Worm (Caenorhabditis elegans) whole organism, late embryonic: ENCODE data around the gene arv-1.

Experiments
- C08G9.2 ChIP-seq: sonication (generic microtip); optimal IDR thresholded peaks from 2 replicates; lab custom pipeline; 2016; ENCODE audit warnings: mild to moderate bottlenecking, missing genetic modification characterization, moderate library complexity, missing compliant biosample characterization
- F13H6.1 ChIP-seq: sonication (generic microtip); optimal IDR thresholded peaks from 2 replicates; lab custom pipeline; 2016; ENCODE audit warnings: missing genetic modification characterization, missing compliant biosample characterization
- K09A11.1 ChIP-seq: sonication (generic microtip); optimal IDR thresholded peaks from 2 replicates; lab custom pipeline; 2017; ENCODE audit warnings: antibody characterized with exemption, mild to moderate bottlenecking, missing genetic modification characterization, missing compliant biosample characterization; ENCODE audit not compliant: insufficient read depth
- T23F11.4 ChIP-seq: fragments of 200-800 bp; sonication (Bioruptor generic); optimal IDR thresholded peaks from 2 replicates; lab custom pipeline; 2018; ENCODE audit warnings: mild to moderate bottlenecking, missing genetic modification characterization, missing compliant biosample characterization
- Y22D7AL.16 ChIP-seq: sonication (generic microtip); optimal IDR thresholded peaks from 2 replicates; lab custom pipeline; 2016; ENCODE audit warnings: missing genetic modification characterization, missing compliant biosample characterization
- ahr-1 ChIP-seq: sonication (generic microtip); optimal IDR thresholded peaks from 2 replicates; lab custom pipeline; 2016; ENCODE audit warnings: missing genetic modification characterization, missing compliant biosample characterization
- ceh-14 ChIP-seq: sonication (generic microtip); optimal IDR thresholded peaks from 2 replicates; lab custom pipeline; 2016; ENCODE audit warnings: missing genotype, missing genetic modification characterization, missing compliant biosample characterization
- ceh-18 ChIP-seq: sonication (generic microtip); optimal IDR thresholded peaks from 2 replicates; lab custom pipeline; 2016; ENCODE audit warnings: missing genetic modification characterization, missing compliant biosample characterization
- ceh-19 ChIP-seq: fragments of 200-800 bp; sonication (Bioruptor generic); optimal IDR thresholded peaks from 2 replicates; lab custom pipeline; 2018; ENCODE audit warnings: mild to moderate bottlenecking, missing genetic modification characterization, missing compliant biosample characterization
- ceh-2 ChIP-seq: sonication (generic microtip); optimal IDR thresholded peaks from 2 replicates; lab custom pipeline; 2016; ENCODE audit warnings: missing genotype, missing genetic modification characterization, missing compliant biosample characterization
- ceh-24 ChIP-seq: sonication (generic microtip); optimal IDR thresholded peaks from 2 replicates; lab custom pipeline; 2016; ENCODE audit warnings: mild to moderate bottlenecking, missing genetic modification characterization, missing compliant biosample characterization
- ceh-30 ChIP-seq: fragments of 150-350 bp; optimal IDR thresholded peaks from 2 replicates; lab custom pipeline; 2014; ENCODE audit warnings: missing biosample characterization, missing genetic modification characterization
- ceh-31 ChIP-seq: sonication (generic microtip); optimal IDR thresholded peaks from 2 replicates; lab custom pipeline; 2016; ENCODE audit warnings: missing genetic modification characterization, missing compliant biosample characterization
- ceh-6 ChIP-seq: fragments of 200-800 bp; sonication (Bioruptor generic); optimal IDR thresholded peaks from 2 replicates; lab custom pipeline; 2018; ENCODE audit warnings: mild to moderate bottlenecking, missing genetic modification characterization, missing compliant biosample characterization
- ceh-9 ChIP-seq: sonication (generic microtip); optimal IDR thresholded peaks from 2 replicates; lab custom pipeline; 2016; ENCODE audit warnings: mild to moderate bottlenecking, missing genetic modification characterization, inconsistent platforms, missing compliant biosample characterization
- che-1 ChIP-seq: sonication (generic microtip); optimal IDR thresholded peaks from 2 replicates; lab custom pipeline; 2016; ENCODE audit warnings: mild to moderate bottlenecking, missing genetic modification characterization, missing compliant biosample characterization
- dmd-4 ChIP-seq: sonication (generic microtip); optimal IDR thresholded peaks from 2 replicates; lab custom pipeline; 2016; ENCODE audit warnings: borderline replicate concordance, missing genetic modification characterization, missing compliant biosample characterization
- dve-1 ChIP-seq: sonication (generic microtip); optimal IDR thresholded peaks from 2 replicates; lab custom pipeline; 2017; ENCODE audit warnings: antibody characterized with exemption, mild to moderate bottlenecking, missing genetic modification characterization, missing compliant biosample characterization
- ets-4 ChIP-seq: sonication (generic microtip); optimal IDR thresholded peaks from 2 replicates; lab custom pipeline; 2016; ENCODE audit warnings: missing genetic modification characterization, missing compliant biosample characterization
- fax-1 ChIP-seq: sonication (generic microtip); optimal IDR thresholded peaks from 2 replicates; lab custom pipeline; 2016; ENCODE audit warnings: missing genotype, missing genetic modification characterization, missing compliant biosample characterization
- gmeb-2 ChIP-seq: sonication (generic microtip); optimal IDR thresholded peaks from 2 replicates; lab custom pipeline; 2016; ENCODE audit warnings: missing genetic modification characterization, inconsistent platforms, missing compliant biosample characterization
- hlh-13 ChIP-seq: fragments of 200-800 bp; sonication (Bioruptor generic); optimal IDR thresholded peaks from 2 replicates; lab custom pipeline; 2018; ENCODE audit warnings: mild to moderate bottlenecking, missing genetic modification characterization, missing compliant biosample characterization
- hlh-15 ChIP-seq: sonication (generic microtip); optimal IDR thresholded peaks from 2 replicates; lab custom pipeline; 2016; ENCODE audit warnings: missing genetic modification characterization, missing compliant biosample characterization
- hlh-30 ChIP-seq: sonication (generic microtip); optimal IDR thresholded peaks from 2 replicates; lab custom pipeline; 2017; ENCODE audit warnings: antibody characterized with exemption, missing genetic modification characterization, missing compliant biosample characterization; ENCODE audit not compliant: insufficient read depth
- hlh-8 ChIP-seq: sonication (generic microtip); optimal IDR thresholded peaks from 2 replicates; lab custom pipeline; 2016; ENCODE audit warnings: missing genotype, missing genetic modification characterization, missing compliant biosample characterization
- madf-2 ChIP-seq: sonication (generic microtip); optimal IDR thresholded peaks from 2 replicates; lab custom pipeline; 2017; ENCODE audit warnings: missing genetic modification characterization, missing compliant biosample characterization
- nfya-1 ChIP-seq: sonication (generic microtip); optimal IDR thresholded peaks from 2 replicates; lab custom pipeline; 2017; ENCODE audit warnings: missing genetic modification characterization, mild to moderate bottlenecking, missing compliant biosample characterization, antibody characterized with exemption, moderate library complexity
- npax-4 ChIP-seq: sonication (generic microtip); optimal IDR thresholded peaks from 2 replicates; lab custom pipeline; 2016; ENCODE audit warnings: missing genetic modification characterization, missing compliant biosample characterization
- pag-3 ChIP-seq: sonication (generic microtip); optimal IDR thresholded peaks from 2 replicates; lab custom pipeline; 2016; ENCODE audit warnings: missing compliant biosample characterization, missing genetic modification characterization, borderline replicate concordance
- pat-9 ChIP-seq: fragments of 200-800 bp; sonication (Bioruptor generic); optimal IDR thresholded peaks from 2 replicates; lab custom pipeline; 2018; ENCODE audit warnings: mild to moderate bottlenecking, missing genetic modification characterization, moderate library complexity, missing compliant biosample characterization
- pax-1 ChIP-seq: fragments of 150-350 bp; optimal IDR thresholded peaks from 2 replicates; lab custom pipeline; 2014; ENCODE audit warnings: missing biosample characterization, missing genetic modification characterization
- pha-4 ChIP-seq: fragments of 150-350 bp; optimal IDR thresholded peaks from 2 replicates; lab custom pipeline; 2018; ENCODE audit warnings: missing biosample characterization, missing genetic modification reagents, missing genetic modification characterization
- pqm-1 ChIP-seq: sonication (generic microtip); optimal IDR thresholded peaks from 2 replicates; lab custom pipeline; 2016; ENCODE audit warnings: missing genetic modification characterization, missing compliant biosample characterization
- ref-2 ChIP-seq: sonication (generic microtip); optimal IDR thresholded peaks from 2 replicates; lab custom pipeline; 2016; ENCODE audit warnings: missing genetic modification characterization, missing compliant biosample characterization
- sdc-2 ChIP-seq: sonication (generic microtip); optimal IDR thresholded peaks from 2 replicates; lab custom pipeline; 2016; ENCODE audit warnings: missing genotype, missing genetic modification characterization, missing compliant biosample characterization
- sox-2 ChIP-seq: fragments of 200-800 bp; sonication (Bioruptor generic); IDR thresholded peaks from 2 replicates; pipeline ENCODE4 v1.3.6; 2022; ENCODE audit warnings: missing genetic modification reagents, missing genetic modification characterization, missing compliant biosample characterization
- tbx-2 ChIP-seq: sonication (generic microtip); optimal IDR thresholded peaks from 2 replicates; lab custom pipeline; 2016; ENCODE audit warnings: missing genetic modification characterization, missing compliant biosample characterization
- ttx-3 ChIP-seq: sonication (generic microtip); optimal IDR thresholded peaks from 2 replicates; lab custom pipeline; 2016; ENCODE audit warnings: missing genetic modification reagents, missing genetic modification characterization, missing compliant biosample characterization
- unc-55 ChIP-seq: sonication (generic microtip); optimal IDR thresholded peaks from 2 replicates; lab custom pipeline; 2017; ENCODE audit warnings: missing biosample characterization, missing genetic modification reagents, missing genetic modification characterization
- zip-5 ChIP-seq: sonication (generic microtip); optimal IDR thresholded peaks from 2 replicates; lab custom pipeline; 2016; ENCODE audit warnings: missing genetic modification characterization, missing compliant biosample characterization

The arv-1 gene

ce11 chrII:10245612-10246011, 45.0 kb upstream of the arv-1 start:
- no peak for TF ChIP-seq dmd-4
- TF ChIP-seq gmeb-2 = no peak
- no peak for TF ChIP-seq nfya-1
- no peak for TF ChIP-seq ttx-3 (tag; lab: Kevin White, UChicago)
- no peak for TF ChIP-seq sdc-2 (tag; lab: Kevin White, UChicago)
- TF ChIP-seq fax-1 (tag; lab: Kevin White, UChicago) = no peak
- TF ChIP-seq hlh-8 (tag; lab: Kevin White, UChicago) = no peak
- TF ChIP-seq ceh-30 (tag; lab: Kevin White, UChicago) = no peak
- no peak for TF ChIP-seq ceh-2 (tag; lab: Kevin White, UChicago)
- TF ChIP-seq pax-1 = no peak
- no peak for TF ChIP-seq T23F11.4 (GFP tag; lab: Kevin White, UChicago)
- TF ChIP-seq hlh-30 (tag; lab: Kevin White, UChicago) = no peak
- TF ChIP-seq pqm-1 (tag; lab: Kevin White, UChicago) = no peak
- no peak for TF ChIP-seq ets-4
- TF ChIP-seq pha-4 = no peak
- TF ChIP-seq C08G9.2 (tag; lab: Kevin White, UChicago) = no peak

- no peak for TF ChIP-seq F13H6.1 (tag; lab: Kevin White, UChicago)
- no peak for TF ChIP-seq ceh-18
- TF ChIP-seq ets-4 = no peak
- TF ChIP-seq hlh-15 (tag; lab: Kevin White, UChicago) = no peak
- no peak for TF ChIP-seq pat-9
- TF ChIP-seq npax-4 (tag; lab: Kevin White, UChicago) = no peak
- no peak for TF ChIP-seq ceh-30 (tag; lab: Kevin White, UChicago)
- TF ChIP-seq dmd-4 = no peak
- TF ChIP-seq Y22D7AL.16 (tag; lab: Kevin White, UChicago) = no peak
- TF ChIP-seq ttx-3 (tag; lab: Kevin White, UChicago) = no peak
- TF ChIP-seq madf-2 (tag; lab: Kevin White, UChicago) = no peak
- TF ChIP-seq unc-55 (GFP tag; lab: Kevin White, UChicago) = no peak
Observed at ce11 chrII:10242294-10242693, 41.7 kb upstream of the arv-1 start, which contains the start of gene mrps-14. Gene mrps-14 (minus strand): TSS chrII:10242490.

- TF ChIP-seq ceh-31 (tag; lab: Kevin White, UChicago) (no peak), pat-9 (no peak), fax-1 (tag; lab: Kevin White, UChicago) (no peak), hlh-8 (tag; lab: Kevin White, UChicago) (no peak), ceh-6 (no peak), nfya-1 (no peak), dve-1 (tag; lab: Kevin White, UChicago) (no peak), sdc-2 (tag; lab: Kevin White, UChicago) (no peak), tbx-2 (tag; lab: Kevin White, UChicago) (no peak), pqm-1 (tag; lab: Kevin White, UChicago) (no peak), pha-4 (no peak), sox-2 (GFP tag; lab: Robert Waterston, UW) (no peak), ceh-24 (tag; lab: Kevin White, UChicago) (no peak), hlh-30 (tag; lab: Kevin White, UChicago) (no peak), ceh-30 (tag; lab: Kevin White, UChicago) (no peak), che-1 (tag; lab: Kevin White, UChicago) (no peak), pag-3 (tag; lab: Kevin White, UChicago) (no peak), zip-5 (tag; lab: Kevin White, UChicago) (no peak), ceh-19 (GFP tag; lab: Kevin White, UChicago) (no peak), hlh-13 (GFP tag; lab: Kevin White, UChicago) (no peak)
Observed at ce11 chrII:10239595-10239994, 39.0 kb upstream of the arv-1 start, which contains the start of gene mec-15. Gene mec-15 (minus strand): TSS chrII:10239695.

DNA sequence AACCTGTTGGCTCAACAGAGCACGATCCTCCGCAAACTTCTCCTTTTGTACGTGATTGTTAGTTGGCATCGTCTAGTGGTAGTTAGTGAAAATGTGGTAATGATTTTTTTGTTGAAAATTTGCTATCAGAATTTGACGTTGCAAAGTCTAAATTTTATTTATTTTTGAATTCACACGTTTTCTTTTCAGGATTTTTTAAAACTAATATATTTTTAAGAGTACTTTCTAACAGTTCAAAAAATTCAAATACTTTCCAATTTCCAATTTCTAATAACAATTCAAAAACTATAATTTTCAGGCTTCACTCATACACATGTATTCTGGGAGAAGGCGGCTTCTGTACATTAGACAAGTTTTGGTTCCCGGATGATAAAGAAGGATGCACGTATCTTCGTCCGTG, 33.8 kb upstream of the arv-1 start, which contains the start of gene ubxn-5:
Gene ubxn-5 (minus strand): TSS at position 101 of the 400 bp plus-strand sequence.
- TF ChIP-seq ceh-14 (no peak), ahr-1 (tag; lab: Kevin White, UChicago) (no peak), K09A11.1 (no peak), dve-1 (tag; lab: Kevin White, UChicago) (no peak), pqm-1 (tag; lab: Kevin White, UChicago) (no peak), pha-4 (no peak), dmd-4 (no peak), madf-2 (tag; lab: Kevin White, UChicago) (no peak), ceh-9 (no peak), pat-9 (no peak), ref-2 (no peak)
